Fruit fly (Drosophila melanogaster) whole organism, adult: ENCODE data around the gene sog.

ENCODE experiments used
- CG11617 ChIP-seq: fragments of 200-800 bp; sonication (Bioruptor generic); optimal IDR thresholded peaks from 2 replicates; lab custom pipeline; 2017; ENCODE audit warnings: mild to moderate bottlenecking, missing biosample characterization, missing genetic modification reagents, missing genetic modification characterization
- CG12768 ChIP-seq: fragments of 200-800 bp; sonication (Bioruptor generic); optimal IDR thresholded peaks from 2 replicates; lab custom pipeline; 2017; ENCODE audit warnings: missing biosample characterization, missing genetic modification characterization, mild to moderate bottlenecking, moderate library complexity, missing genetic modification reagents
- CG14711 ChIP-seq: fragments of 200-800 bp; sonication (Bioruptor generic); optimal IDR thresholded peaks from 2 replicates; lab custom pipeline; 2018; ENCODE audit warnings: missing biosample characterization, mild to moderate bottlenecking, missing genetic modification characterization, moderate library complexity
- CG1620 ChIP-seq: fragments of 200-800 bp; sonication (Bioruptor generic); optimal IDR thresholded peaks from 2 replicates; lab custom pipeline; 2016; ENCODE audit warnings: missing biosample characterization, missing genetic modification characterization
- CG33017 ChIP-seq: fragments of 200-800 bp; sonication (Bioruptor generic); optimal IDR thresholded peaks from 2 replicates; lab custom pipeline; 2018; ENCODE audit warnings: missing biosample characterization, mild to moderate bottlenecking, missing genetic modification characterization, moderate library complexity
- CG5204 ChIP-seq: fragments of 200-800 bp; sonication (Bioruptor generic); optimal IDR thresholded peaks from 2 replicates; lab custom pipeline; 2016; ENCODE audit warnings: missing biosample characterization, missing genetic modification characterization
- CG7045 ChIP-seq: fragments of 200-800 bp; sonication (Bioruptor generic); optimal IDR thresholded peaks from 2 replicates; lab custom pipeline; 2017; ENCODE audit warnings: missing biosample characterization, mild to moderate bottlenecking, missing genetic modification characterization
- CG7101 ChIP-seq: fragments of 200-800 bp; sonication (Bioruptor generic); optimal IDR thresholded peaks from 2 replicates; lab custom pipeline; 2018; ENCODE audit warnings: missing biosample characterization, mild to moderate bottlenecking, missing genetic modification characterization, moderate library complexity
- Clk ChIP-seq: fragments of 200-800 bp; sonication (Bioruptor generic); optimal IDR thresholded peaks from 2 replicates; lab custom pipeline; 2017; ENCODE audit warnings: missing biosample characterization, missing genetic modification characterization
- Crg-1 ChIP-seq: fragments of 200-800 bp; sonication (Bioruptor generic); optimal IDR thresholded peaks from 2 replicates; lab custom pipeline; 2016; ENCODE audit warnings: missing biosample characterization, missing genetic modification characterization
- Hr96 ChIP-seq: fragments of 200-800 bp; sonication (Bioruptor generic); optimal IDR thresholded peaks from 2 replicates; lab custom pipeline; 2016; ENCODE audit warnings: missing biosample characterization, missing genetic modification characterization
- Mnt ChIP-seq: fragments of 200-800 bp; sonication (Bioruptor generic); optimal IDR thresholded peaks from 2 replicates; lab custom pipeline; 2016; ENCODE audit warnings: missing biosample characterization, mild to moderate bottlenecking, missing genetic modification characterization
- bab1 ChIP-seq: fragments of 200-800 bp; sonication (Bioruptor generic); optimal IDR thresholded peaks from 3 replicates; lab custom pipeline; 2019; ENCODE audit warnings: missing biosample characterization, mild to moderate bottlenecking, missing genetic modification characterization, moderate library complexity
- cic ChIP-seq: fragments of 200-800 bp; sonication (Bioruptor generic); optimal IDR thresholded peaks from 2 replicates; lab custom pipeline; 2017; ENCODE audit warnings: missing biosample characterization, mild to moderate bottlenecking, missing genetic modification characterization, moderate library complexity
- cnc ChIP-seq, 2 experiments: fragments of >200 bp; optimal IDR thresholded peaks; 2 replicates each; lab custom pipeline; 2017
- kay ChIP-seq: fragments of 200-800 bp; sonication (Bioruptor generic); peaks from one replicate; lab custom pipeline; 2016; ENCODE audit warnings: missing biosample characterization, missing genetic modification characterization, borderline replicate concordance
- ovo ChIP-seq: fragments of 200-800 bp; sonication (Bioruptor generic); optimal IDR thresholded peaks from 2 replicates; lab custom pipeline; 2016; ENCODE audit warnings: missing biosample characterization, missing genetic modification characterization
- pad ChIP-seq: fragments of 200-800 bp; sonication (Bioruptor generic); optimal IDR thresholded peaks from 3 replicates; lab custom pipeline; 2017; ENCODE audit warnings: missing biosample characterization, missing genetic modification characterization, mild to moderate bottlenecking, moderate library complexity, missing genetic modification reagents
- tj ChIP-seq: fragments of 200-800 bp; sonication (Bioruptor generic); optimal IDR thresholded peaks from 3 replicates; lab custom pipeline; 2017; ENCODE audit warnings: missing biosample characterization, mild to moderate bottlenecking, missing genetic modification characterization, moderate library complexity
- toe ChIP-seq: fragments of 200-800 bp; sonication (Bioruptor generic); optimal IDR thresholded peaks from 2 replicates; lab custom pipeline; 2016; ENCODE audit warnings: missing biosample characterization, missing genetic modification characterization

sog gene

dm6 chrX:15583842-15584441, 49.3 kb downstream of the sog start:
- TF ChIP-seq CG33017 (tag; lab: Kevin White, UChicago) (no peak), Mnt (GFP tag; lab: Kevin White, UChicago) (no peak), toe (GFP tag; lab: Kevin White, UChicago) (no peak), ovo (GFP tag; lab: Kevin White, UChicago) (no peak), cic (no peak), tj (GFP tag; lab: Kevin White, UChicago) (peak; percentile 10), bab1 (GFP tag; lab: Kevin White, UChicago) (no peak), CG5204 (no peak)

dm6 chrX:15582853-15583252, 50.4 kb downstream of the sog start, which contains the start of the genes CG9215 and CG8097:
CG9215 (minus strand) TSS chrX:15582874.
CG8097 (plus strand) TSS chrX:15583159.
- peak; percentile 69 for TF ChIP-seq Mnt (GFP tag; lab: Kevin White, UChicago)
- peak; percentile 49 for TF ChIP-seq pad (GFP tag; lab: Kevin White, UChicago)
- TF ChIP-seq CG7101 (tag; lab: Kevin White, UChicago), result peak; percentile 58
- no peak for TF ChIP-seq kay
- TF ChIP-seq CG14711 (tag; lab: Kevin White, UChicago), result peak; percentile 58
- TF ChIP-seq Hr96 (GFP tag; lab: Kevin White, UChicago), result peak; percentile 75
- peak; percentile 73 for TF ChIP-seq toe (GFP tag; lab: Kevin White, UChicago)
- no peak for TF ChIP-seq cic
- TF ChIP-seq cnc (optimal IDR thresholded peaks at IDR 0.05; lab: Kevin White, UChicago), result no peak
- no peak for TF ChIP-seq CG33017 (tag; lab: Kevin White, UChicago)
- peak; percentile 57 for TF ChIP-seq CG11617
- TF ChIP-seq CG12768 (GFP tag; lab: Kevin White, UChicago), result no peak
- TF ChIP-seq CG1620, result peak; percentile 83
- TF ChIP-seq CG7045, result no peak
- peak; percentile 65 for TF ChIP-seq bab1 (GFP tag; lab: Kevin White, UChicago)
- TF ChIP-seq tj (GFP tag; lab: Kevin White, UChicago), result peak; percentile 15
- no peak for TF ChIP-seq Clk (GFP tag; lab: Kevin White, UChicago)
- peak; percentile 38 for TF ChIP-seq ovo (GFP tag; lab: Kevin White, UChicago)
- peak; percentile 51 for TF ChIP-seq Crg-1
- peak; percentile 64 for TF ChIP-seq CG5204

dm6 chrX:15579579-15579978, 53.7 kb downstream of the sog start:
- TF ChIP-seq pad (GFP tag; lab: Kevin White, UChicago) (no peak), Hr96 (GFP tag; lab: Kevin White, UChicago) (no peak), ovo (GFP tag; lab: Kevin White, UChicago) (no peak), CG12768 (GFP tag; lab: Kevin White, UChicago) (no peak), CG33017 (tag; lab: Kevin White, UChicago) (no peak), kay (no peak), cic (no peak), CG14711 (tag; lab: Kevin White, UChicago) (peak; percentile 58), Crg-1 (no peak), CG5204 (no peak), bab1 (GFP tag; lab: Kevin White, UChicago) (peak; percentile 86), cnc (optimal IDR thresholded peaks at IDR 0.05; lab: Kevin White, UChicago) (no peak), toe (GFP tag; lab: Kevin White, UChicago) (no peak), Clk (GFP tag; lab: Kevin White, UChicago) (no peak), CG7045 (no peak), CG1620 (no peak), CG7101 (tag; lab: Kevin White, UChicago) (peak; percentile 52)

dm6 chrX:15578043-15578442, 55.2 kb downstream of the sog start, which contains the start of the genes cerv and CG7872:
cerv (minus strand) TSS chrX:15578171.
CG7872 (plus strand) TSS chrX:15578205.
- TF ChIP-seq CG1620 (peak; percentile 6), bab1 (GFP tag; lab: Kevin White, UChicago) (peak; percentile 44), CG12768 (GFP tag; lab: Kevin White, UChicago) (no peak), CG7101 (tag; lab: Kevin White, UChicago) (no peak), Crg-1 (no peak), Mnt (GFP tag; lab: Kevin White, UChicago) (peak; percentile 45), cnc (optimal IDR thresholded peaks at IDR 0.05; lab: Kevin White, UChicago) (no peak)

DNA sequence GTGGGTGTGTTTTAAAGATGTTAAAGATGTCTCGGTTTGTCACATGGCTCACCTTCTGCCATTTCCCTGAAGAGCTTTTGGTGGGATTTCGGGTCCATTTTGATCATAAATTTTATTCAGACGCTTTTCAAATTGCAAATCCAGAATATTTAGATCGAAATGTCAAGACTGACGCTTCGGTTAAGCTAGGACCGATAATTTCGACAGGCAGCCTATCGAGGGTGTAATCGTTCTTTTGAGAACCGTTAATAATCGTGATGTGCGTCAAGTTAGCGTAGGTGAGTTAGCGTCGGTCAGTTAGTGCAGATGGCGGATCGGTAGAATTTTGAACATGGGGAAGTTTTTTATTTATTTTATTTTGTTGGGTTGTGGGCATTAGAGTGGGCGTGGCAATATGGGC, 57.7 kb downstream of the sog start, which contains the start of gene CG42299:
CG42299 (minus strand) TSS at position 127 of the 400 bp plus-strand sequence.
- TF ChIP-seq CG7101 (tag; lab: Kevin White, UChicago), result no peak
- TF ChIP-seq CG14711 (tag; lab: Kevin White, UChicago), result no peak
- no peak for TF ChIP-seq ovo (GFP tag; lab: Kevin White, UChicago)
- no peak for TF ChIP-seq cic
- TF ChIP-seq tj (GFP tag; lab: Kevin White, UChicago), result no peak
- no peak for TF ChIP-seq Mnt (GFP tag; lab: Kevin White, UChicago)
- no peak for TF ChIP-seq CG5204
- no peak for TF ChIP-seq Hr96 (GFP tag; lab: Kevin White, UChicago)

dm6 chrX:15574384-15574783, 58.9 kb downstream of the sog start, which contains the start of gene CG9213:
CG9213 (minus strand) TSS chrX:15574535.
- no peak for TF ChIP-seq CG33017 (tag; lab: Kevin White, UChicago)
- no peak for TF ChIP-seq CG14711 (tag; lab: Kevin White, UChicago)
- TF ChIP-seq Clk (GFP tag; lab: Kevin White, UChicago), result no peak
- peak; percentile 20 for TF ChIP-seq CG1620
- TF ChIP-seq cic, result no peak
- no peak for TF ChIP-seq CG5204
- no peak for TF ChIP-seq CG7045
- no peak for TF ChIP-seq kay
